Worm (Caenorhabditis elegans): ENCODE measurements around the gene ZK546.2.

- TF ChIP-seq mec-3 (tag; optimal IDR thresholded peaks at IDR 0.05; ENCODE audit: borderline replicate concordance) (no peak), elt-2 (tag; optimal IDR thresholded peaks at IDR 0.05) (no peak), Y22D7AL.16 (tag; optimal IDR thresholded peaks at IDR 0.05) (no peak), unc-3 (GFP tag; conservative IDR thresholded peaks at IDR 0.05) (no peak), unc-3 (tag; optimal IDR thresholded peaks at IDR 0.05) (no peak), pag-3 (tag; optimal IDR thresholded peaks at IDR 0.05; ENCODE audit: borderline replicate concordance) (no peak)
Observed at ce11 chrII:4954099-4954959, 8.5 kb downstream of the ZK546.2 start.
